Worm (Caenorhabditis elegans): Measurements from ENCODE around the gene snpc-1.1.

DNA sequence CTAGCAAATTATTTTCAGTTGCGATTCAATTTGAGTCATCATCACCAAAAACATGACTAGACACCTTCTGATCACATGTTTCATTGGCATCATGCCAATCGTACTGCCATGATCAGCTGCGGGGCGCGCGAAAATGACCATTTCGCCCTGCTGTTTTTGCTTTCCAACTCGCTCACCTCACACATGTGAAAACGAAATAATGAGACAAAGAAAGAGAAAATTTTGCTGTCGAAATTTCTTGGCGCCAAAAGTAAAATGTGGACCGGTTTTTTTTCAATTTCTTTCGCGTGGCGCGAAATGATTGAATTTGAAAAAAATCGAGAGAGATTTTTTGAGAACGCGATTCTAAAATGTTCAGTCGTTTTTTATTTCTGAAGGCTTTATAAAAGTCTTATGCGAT is 25.8 kb upstream of the snpc-1.1 start:
- TF ChIP-seq ama-1 (optimal IDR thresholded peaks at IDR 0.05) (no peak), tbx-37 (GFP tag; conservative IDR thresholded peaks at IDR 0.05) (no peak), scrt-1 (GFP tag; IDR thresholded peaks at IDR 0.05) (no peak), F13C5.2 (tag; optimal IDR thresholded peaks at IDR 0.05) (no peak)
